Worm (Caenorhabditis elegans) whole organism, L1 larva: ENCODE data around the gene F47B7.4.

Experiments used
- F16B12.6 ChIP-seq: fragments of 150-350 bp; optimal IDR thresholded peaks from 2 replicates; lab custom pipeline; 2014; ENCODE audit warnings: missing biosample characterization, missing genetic modification characterization
- Y116A8C.19 ChIP-seq: sonication (generic microtip); optimal IDR thresholded peaks from 2 replicates; lab custom pipeline; 2016; ENCODE audit warnings: missing compliant biosample characterization, missing genetic modification characterization, borderline replicate concordance
- alr-1 ChIP-seq: fragments of 200-800 bp; sonication (Bioruptor generic); optimal IDR thresholded peaks from 2 replicates; lab custom pipeline; 2018; ENCODE audit warnings: borderline replicate concordance, mild to moderate bottlenecking, missing genetic modification characterization, missing compliant biosample characterization
- aly-2 ChIP-seq: fragments of 150-350 bp; optimal IDR thresholded peaks from 2 replicates; lab custom pipeline; 2014; ENCODE audit warnings: missing biosample characterization, missing genetic modification characterization
- ama-1 ChIP-seq: fragments of 150-350 bp; optimal IDR thresholded peaks from 2 replicates; lab custom pipeline; 2014
- blmp-1 ChIP-seq: fragments of 150-350 bp; optimal IDR thresholded peaks from 2 replicates; lab custom pipeline; 2014; ENCODE audit warnings: missing biosample characterization, missing genetic modification characterization
- ceh-8 ChIP-seq: fragments of 200-800 bp; sonication (Bioruptor generic); optimal IDR thresholded peaks from 2 replicates; lab custom pipeline; 2018; ENCODE audit warnings: mild to moderate bottlenecking, missing genetic modification characterization, moderate library complexity, missing compliant biosample characterization
- ceh-88 ChIP-seq: fragments of 200-800 bp; sonication (Bioruptor generic); IDR thresholded peaks from 2 replicates; pipeline ENCODE4 v1.3.6; 2022; ENCODE audit warnings: missing genetic modification characterization, missing compliant biosample characterization
- ces-1 ChIP-seq: fragments of 150-350 bp; optimal IDR thresholded peaks from 2 replicates; lab custom pipeline; 2014; ENCODE audit warnings: missing biosample characterization, missing genetic modification reagents, missing genetic modification characterization
- dpl-1 ChIP-seq, 3 experiments: fragments of 150-350 bp in 2 of 3; sonication (generic microtip) in 1 of 3; optimal IDR thresholded peaks; 2 replicates each; lab custom pipeline; 2014 to 2017; ENCODE audit warnings: missing biosample characterization in 3 of 3, missing genetic modification characterization in 3 of 3, missing genetic modification reagents in 3 of 3
- dsc-1 ChIP-seq: sonication (generic microtip); optimal IDR thresholded peaks from 2 replicates; lab custom pipeline; 2016; ENCODE audit warnings: mild to moderate bottlenecking, missing genetic modification characterization, missing compliant biosample characterization
- efl-1 ChIP-seq, 4 experiments: fragments of 150-350 bp; optimal IDR thresholded peaks in 3 of 4; peaks in 1 of 4; 1 replicate in 1 of 4; 2 replicates in 3 of 4; lab custom pipeline; 2014; ENCODE audit warnings: missing biosample characterization in 2 of 4, missing genetic modification characterization in 2 of 4, missing genetic modification reagents in 2 of 4
- egl-13 ChIP-seq: sonication (generic microtip); optimal IDR thresholded peaks from 2 replicates; lab custom pipeline; 2016; ENCODE audit warnings: missing genotype, missing genetic modification reagents, missing genetic modification characterization, missing compliant biosample characterization
- egl-27 ChIP-seq, 2 experiments: fragments of 150-350 bp in 1 of 2; sonication (generic microtip); optimal IDR thresholded peaks; 3 replicates each; lab custom pipeline; 2017 to 2018; ENCODE audit warnings: missing biosample characterization in 2 of 2, missing genetic modification characterization in 2 of 2, missing genetic modification reagents in 2 of 2
- ets-5 ChIP-seq: fragments of 200-800 bp; sonication (Bioruptor generic); IDR thresholded peaks from 2 replicates; pipeline ENCODE4 v1.3.6; 2022; ENCODE audit warnings: missing genetic modification characterization, missing compliant biosample characterization
- fkh-4 ChIP-seq: sonication (generic microtip); optimal IDR thresholded peaks from 2 replicates; lab custom pipeline; 2016; ENCODE audit warnings: missing compliant biosample characterization, missing genetic modification characterization, borderline replicate concordance
- fkh-8 ChIP-seq: sonication (generic microtip); optimal IDR thresholded peaks from 2 replicates; lab custom pipeline; 2016; ENCODE audit warnings: mild to moderate bottlenecking, missing genetic modification characterization, missing compliant biosample characterization
- fos-1 ChIP-seq: fragments of 150-350 bp; optimal IDR thresholded peaks from 2 replicates; lab custom pipeline; 2014; ENCODE audit warnings: missing biosample characterization, missing genetic modification characterization
- hlh-4 ChIP-seq: sonication (generic microtip); optimal IDR thresholded peaks from 2 replicates; lab custom pipeline; 2016; ENCODE audit warnings: mild to moderate bottlenecking, missing genetic modification characterization, missing compliant biosample characterization
- isw-1 ChIP-seq: fragments of 200-800 bp; sonication (Bioruptor generic); IDR thresholded peaks from 2 replicates; pipeline ENCODE4 v1.3.6; 2022; ENCODE audit warnings: missing genetic modification characterization, missing compliant biosample characterization
- jun-1 ChIP-seq: fragments of 150-350 bp; optimal IDR thresholded peaks from 2 replicates; lab custom pipeline; 2014; ENCODE audit warnings: missing biosample characterization, missing genetic modification reagents, missing genetic modification characterization
- lin-14 ChIP-seq: fragments of 200-800 bp; sonication (Bioruptor generic); optimal IDR thresholded peaks from 2 replicates; lab custom pipeline; 2018; ENCODE audit warnings: mild to moderate bottlenecking, missing genetic modification characterization, moderate library complexity, missing compliant biosample characterization
- lin-35 ChIP-seq, 2 experiments: fragments of 150-350 bp; optimal IDR thresholded peaks; 2 replicates each; lab custom pipeline; 2014; ENCODE audit warnings: missing biosample characterization in 2 of 2, missing genetic modification characterization in 2 of 2, missing genetic modification reagents in 2 of 2
- lin-39 ChIP-seq: fragments of 150-350 bp; optimal IDR thresholded peaks from 2 replicates; lab custom pipeline; 2014; ENCODE audit warnings: missing biosample characterization, missing genetic modification reagents, missing genetic modification characterization
- lir-3 ChIP-seq: sonication (generic microtip); optimal IDR thresholded peaks from 2 replicates; lab custom pipeline; 2016; ENCODE audit warnings: mild to moderate bottlenecking, missing genetic modification characterization, moderate library complexity, missing compliant biosample characterization; ENCODE audit not compliant: poor library complexity
- lsy-2 ChIP-seq, 2 experiments: fragments of 150-350 bp; optimal IDR thresholded peaks; 2 replicates each; lab custom pipeline; 2014; ENCODE audit warnings: missing biosample characterization in 2 of 2, missing genetic modification characterization in 2 of 2
- mab-9 ChIP-seq: fragments of 200-800 bp; sonication (Bioruptor generic); IDR thresholded peaks from 2 replicates; pipeline ENCODE4 v1.3.6; 2022; ENCODE audit warnings: missing genetic modification reagents, missing genetic modification characterization, missing compliant biosample characterization
- mep-1 ChIP-seq: fragments of 150-350 bp; optimal IDR thresholded peaks from 2 replicates; lab custom pipeline; 2014; ENCODE audit warnings: missing biosample characterization, missing genetic modification characterization
- nhr-11 ChIP-seq: fragments of 150-350 bp; optimal IDR thresholded peaks from 2 replicates; lab custom pipeline; 2014; ENCODE audit warnings: missing biosample characterization, missing genetic modification characterization
- nhr-19 ChIP-seq: fragments of 200-800 bp; sonication (Bioruptor generic); conservative IDR thresholded peaks from 2 replicates; pipeline ENCODE4 v1.3.6; 2022; ENCODE audit warnings: missing genetic modification characterization, missing compliant biosample characterization
- nhr-20 ChIP-seq: sonication (generic microtip); optimal IDR thresholded peaks from 2 replicates; lab custom pipeline; 2016; ENCODE audit warnings: mild to moderate bottlenecking, missing genetic modification characterization, missing compliant biosample characterization
- nhr-237 ChIP-seq: fragments of 150-350 bp; optimal IDR thresholded peaks from 2 replicates; lab custom pipeline; 2014; ENCODE audit warnings: missing biosample characterization, missing genetic modification characterization
- nhr-47 ChIP-seq: sonication (generic microtip); optimal IDR thresholded peaks from 2 replicates; lab custom pipeline; 2016; ENCODE audit warnings: mild to moderate bottlenecking, missing genetic modification characterization, moderate library complexity, missing compliant biosample characterization
- nhr-77 ChIP-seq: fragments of 150-350 bp; optimal IDR thresholded peaks from 2 replicates; lab custom pipeline; 2014; ENCODE audit warnings: missing biosample characterization, missing genetic modification characterization
- nhr-84 ChIP-seq: sonication (generic microtip); optimal IDR thresholded peaks from 2 replicates; lab custom pipeline; 2017; ENCODE audit warnings: missing biosample characterization, missing genetic modification characterization
- nhr-85 ChIP-seq: sonication (generic microtip); peaks from one replicate; lab custom pipeline; 2016; ENCODE audit warnings: missing genetic modification characterization, inconsistent platforms, missing compliant biosample characterization
- nhr-90 ChIP-seq: sonication (generic microtip); optimal IDR thresholded peaks from 2 replicates; lab custom pipeline; 2016; ENCODE audit warnings: mild to moderate bottlenecking, missing genetic modification characterization, missing compliant biosample characterization; ENCODE audit not compliant: poor library complexity
- pax-3 ChIP-seq: fragments of 200-800 bp; sonication (Bioruptor generic); optimal IDR thresholded peaks from 2 replicates; lab custom pipeline; 2018; ENCODE audit warnings: mild to moderate bottlenecking, missing genetic modification characterization, moderate library complexity, missing compliant biosample characterization
- snpc-4 ChIP-seq: fragments of 150-350 bp; optimal IDR thresholded peaks from 2 replicates; lab custom pipeline; 2014; ENCODE audit warnings: missing biosample characterization, missing genetic modification characterization
- snu-23 ChIP-seq: sonication (generic microtip); optimal IDR thresholded peaks from 2 replicates; lab custom pipeline; 2016; ENCODE audit warnings: missing genetic modification characterization, missing compliant biosample characterization
- unc-86 ChIP-seq: sonication (generic microtip); optimal IDR thresholded peaks from 2 replicates; lab custom pipeline; 2016; ENCODE audit warnings: missing genetic modification characterization, missing compliant biosample characterization
- unc-98 ChIP-seq: fragments of 200-800 bp; sonication (Bioruptor generic); IDR thresholded peaks from 2 replicates; pipeline ENCODE4 v1.3.6; 2022; ENCODE audit warnings: missing genetic modification characterization, missing compliant biosample characterization
- vab-15 ChIP-seq: sonication (generic microtip); optimal IDR thresholded peaks from 2 replicates; lab custom pipeline; 2017; ENCODE audit warnings: missing genotype, mild to moderate bottlenecking, missing genetic modification characterization, missing compliant biosample characterization
- ztf-4 ChIP-seq: fragments of 150-350 bp; optimal IDR thresholded peaks from 2 replicates; lab custom pipeline; 2014; ENCODE audit warnings: missing biosample characterization, missing genetic modification characterization

The F47B7.4 gene

DNA sequence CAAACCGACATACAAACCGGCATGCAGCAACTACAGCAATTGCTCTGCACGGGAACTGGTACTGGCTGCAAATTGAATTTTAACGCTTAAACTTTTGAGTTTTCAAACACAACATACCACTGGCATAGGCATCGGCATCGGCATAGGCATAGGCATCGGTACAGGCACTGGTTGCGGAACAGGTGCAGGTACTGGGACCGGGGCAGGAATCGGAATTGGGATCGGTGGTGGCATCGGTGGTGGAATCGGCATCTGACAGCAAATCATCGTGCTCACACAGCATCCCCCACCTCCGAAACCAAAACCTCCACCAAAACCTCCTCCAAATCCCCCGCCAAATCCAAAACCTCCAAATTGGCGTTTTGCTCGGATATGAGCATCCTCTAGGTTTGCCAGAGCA is 27.7 kb upstream of the F47B7.4 start:
- TF ChIP-seq Y116A8C.19 (tag; lab: Kevin White, UChicago) = no peak
- peak; percentile 1 for TF ChIP-seq nhr-85 (tag; lab: Kevin White, UChicago)
- no peak for TF ChIP-seq vab-15 (tag; lab: Kevin White, UChicago)
- TF ChIP-seq nhr-90 = no peak
- TF ChIP-seq unc-86 (tag; lab: Kevin White, UChicago) = no peak
- TF ChIP-seq dpl-1 (GFP tag; optimal IDR thresholded peaks at IDR 0.05; lab: Kevin White, UChicago) = no peak

DNA sequence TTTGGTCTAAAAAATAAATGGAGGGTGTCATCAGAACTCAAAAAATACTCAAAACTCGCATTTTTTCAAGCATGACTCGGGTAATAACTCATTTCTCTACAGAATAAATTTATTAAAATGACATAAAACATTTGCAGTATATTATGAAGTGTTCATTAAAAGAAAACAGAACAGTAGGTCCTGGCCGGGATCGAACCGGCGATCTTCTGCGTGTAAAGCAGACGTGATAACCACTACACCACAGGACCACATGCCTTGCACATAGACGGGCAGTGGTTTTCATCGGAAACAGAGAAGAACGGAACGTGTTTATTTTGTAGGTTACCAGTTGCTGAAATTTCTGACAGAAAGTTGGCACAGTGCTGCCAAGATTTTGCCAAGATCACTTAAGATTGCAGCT is 26.9 kb upstream of the F47B7.4 start:
- TF ChIP-seq lin-14 (GFP tag; lab: Kevin White, UChicago) (peak; percentile 2), ama-1 (lab: Kevin White, UChicago) (no peak), egl-27 (tag; optimal IDR thresholded peaks at IDR 0.05; lab: Kevin White, UChicago) (no peak), F16B12.6 (no peak), lin-35 (GFP tag; optimal IDR thresholded peaks at IDR 0.05; lab: Kevin White, UChicago) (peak in 1 of 2 experiments; percentile 5), lir-3 (tag; lab: Kevin White, UChicago) (no peak), nhr-77 (tag; lab: Kevin White, UChicago) (no peak), fkh-8 (tag; lab: Kevin White, UChicago) (no peak), aly-2 (tag; lab: Kevin White, UChicago) (no peak), snu-23 (GFP tag; lab: Kevin White, UChicago) (peak; percentile 35)

- TF ChIP-seq jun-1 (no peak), alr-1 (tag; lab: Kevin White, UChicago) (no peak), ztf-4 (tag; lab: Kevin White, UChicago) (no peak), isw-1 (GFP tag; lab: Robert Waterston, UW) (no peak), egl-13 (tag; lab: Kevin White, UChicago) (no peak), mab-9 (GFP tag; lab: Robert Waterston, UW) (no peak), pax-3 (no peak), unc-98 (GFP tag; lab: Robert Waterston, UW) (no peak), mep-1 (tag; lab: Kevin White, UChicago) (no peak)
Observed at ce11 chrX:3792715-3793114, 26.3 kb upstream of the F47B7.4 start, which contains the start of gene idpp-5. TSS of gene idpp-5 (minus strand) at chrX:3792815.

ce11 chrX:3791098-3791497 is 24.6 kb upstream of the F47B7.4 start:
- TF ChIP-seq lin-39 (no peak), efl-1 (optimal IDR thresholded peaks at IDR 0.05; lab: Kevin White, UChicago) (no peak), efl-1 (GFP tag; optimal IDR thresholded peaks at IDR 0.05 in 1 of 2; lab: Kevin White, UChicago) (peak in 1 of 2 experiments; percentile 71)
- TF ChIP-seq, all 84 proteins: peak for 1

DNA sequence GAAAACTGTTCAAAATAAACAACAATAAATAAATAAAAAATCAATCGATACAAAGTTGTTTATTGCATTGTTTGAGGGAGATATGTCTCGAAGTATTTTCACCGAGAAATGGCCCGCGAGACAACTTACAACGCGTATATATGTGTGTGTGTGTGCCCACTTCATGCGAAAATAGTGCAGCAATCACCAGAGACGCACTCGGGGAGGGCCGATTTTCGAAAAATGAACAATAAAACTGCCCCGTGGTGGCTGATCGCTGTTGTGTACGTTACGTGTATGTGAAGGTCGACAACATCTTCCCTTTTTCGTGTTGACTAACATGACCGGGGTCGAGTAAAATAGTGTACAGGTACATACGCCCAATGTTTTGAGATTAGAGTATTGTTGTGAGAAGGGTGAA is 22.0 kb upstream of the F47B7.4 start:
- TF ChIP-seq blmp-1 (tag; lab: Kevin White, UChicago) (peak; percentile 76), nhr-237 (tag; lab: Kevin White, UChicago) (no peak), dsc-1 (tag; lab: Kevin White, UChicago) (no peak), ets-5 (GFP tag; lab: Robert Waterston, UW) (no peak), lsy-2 (tag; optimal IDR thresholded peaks at IDR 0.05; lab: Kevin White, UChicago) (peak; percentile 46 to 47), dpl-1 (GFP tag; optimal IDR thresholded peaks at IDR 0.05; lab: Kevin White, UChicago) (peak in 2 of 3 experiments; percentile 2 to 18), nhr-84 (tag; lab: Kevin White, UChicago) (no peak), ceh-8 (GFP tag; lab: Kevin White, UChicago) (no peak), hlh-4 (tag; lab: Kevin White, UChicago) (no peak), vab-15 (tag; lab: Kevin White, UChicago) (peak; percentile 41), fkh-8 (tag; lab: Kevin White, UChicago) (no peak), nhr-85 (tag; lab: Kevin White, UChicago) (peak; percentile 96), Y116A8C.19 (tag; lab: Kevin White, UChicago) (no peak), nhr-47 (peak; percentile 71), nhr-90 (peak; percentile 90), lin-14 (GFP tag; lab: Kevin White, UChicago) (peak; percentile 92), ceh-88 (GFP tag; lab: Robert Waterston, UW) (peak; percentile 44; the same call in 1 of the 2 replicates), ces-1 (GFP tag; lab: Kevin White, UChicago) (no peak), nhr-11 (tag; lab: Kevin White, UChicago) (no peak), nhr-20 (tag; lab: Kevin White, UChicago) (peak; percentile 87), F16B12.6 (no peak), fos-1 (peak; percentile 76), fkh-4 (tag; lab: Kevin White, UChicago) (no peak), snpc-4 (no peak), nhr-19 (GFP tag; lab: Robert Waterston, UW) (peak; percentile 72), pax-3 (no peak), lin-39 (no peak)
